Worm (Caenorhabditis elegans) whole organism, early embryonic: ENCODE measurements around the gene Y57G11C.1130.

ENCODE experiments used
- B0310.2 ChIP-seq: sonication (generic microtip); optimal IDR thresholded peaks from 2 replicates; lab custom pipeline; 2016; ENCODE audit warnings: mild to moderate bottlenecking, missing genetic modification characterization, missing compliant biosample characterization
- F13C5.2 ChIP-seq: sonication (generic microtip); optimal IDR thresholded peaks from 2 replicates; lab custom pipeline; 2017; ENCODE audit warnings: mild to moderate bottlenecking, missing genetic modification characterization, inconsistent platforms, missing compliant biosample characterization
- aly-1 ChIP-seq: sonication (generic microtip); optimal IDR thresholded peaks from 2 replicates; lab custom pipeline; 2016; ENCODE audit warnings: missing genetic modification characterization, missing compliant biosample characterization
- ama-1 ChIP-seq: fragments of 150-350 bp; optimal IDR thresholded peaks from 2 replicates; lab custom pipeline; 2014
- ceh-13 ChIP-seq: fragments of 200-800 bp; sonication (Bioruptor generic); optimal IDR thresholded peaks from 2 replicates; lab custom pipeline; 2018; ENCODE audit warnings: mild to moderate bottlenecking, missing genetic modification characterization, missing compliant biosample characterization
- ceh-36 ChIP-seq: sonication (generic microtip); optimal IDR thresholded peaks from 2 replicates; lab custom pipeline; 2016; ENCODE audit warnings: missing genetic modification characterization, inconsistent platforms, missing compliant biosample characterization
- ets-7 ChIP-seq: sonication (generic microtip); optimal IDR thresholded peaks from 2 replicates; lab custom pipeline; 2016; ENCODE audit warnings: missing genotype, missing genetic modification characterization, missing compliant biosample characterization
- flt-1 ChIP-seq: fragments of 200-800 bp; sonication (Bioruptor generic); IDR thresholded peaks from 2 replicates; pipeline ENCODE4 v1.3.6; 2022; ENCODE audit warnings: missing genetic modification characterization, missing compliant biosample characterization
- hmbx-1 ChIP-seq: sonication (generic microtip); optimal IDR thresholded peaks from 2 replicates; lab custom pipeline; 2016; ENCODE audit warnings: mild to moderate bottlenecking, missing genetic modification characterization, missing compliant biosample characterization
- hmg-4 ChIP-seq: fragments of 200-800 bp; sonication (Bioruptor generic); optimal IDR thresholded peaks from 2 replicates; lab custom pipeline; 2018; ENCODE audit warnings: mild to moderate bottlenecking, missing genetic modification characterization, missing compliant biosample characterization
- hnd-1 ChIP-seq: sonication (generic microtip); optimal IDR thresholded peaks from 2 replicates; lab custom pipeline; 2016; ENCODE audit warnings: missing genetic modification characterization, missing compliant biosample characterization
- pes-1 ChIP-seq: fragments of 200-800 bp; sonication (Bioruptor generic); IDR thresholded peaks from 2 replicates; pipeline ENCODE4 v1.3.6; 2022; ENCODE audit warnings: missing genetic modification reagents, missing genetic modification characterization, missing compliant biosample characterization
- scrt-1 ChIP-seq: fragments of 200-800 bp; sonication (Bioruptor generic); IDR thresholded peaks from 2 replicates; pipeline ENCODE4 v1.3.6; 2022; ENCODE audit warnings: missing genetic modification characterization, missing compliant biosample characterization
- sea-1 ChIP-seq: fragments of 200-800 bp; sonication (Bioruptor generic); conservative IDR thresholded peaks from 2 replicates; pipeline ENCODE4 v1.3.6; 2022; ENCODE audit warnings: missing genetic modification characterization, missing compliant biosample characterization
- tbx-11 ChIP-seq: fragments of 200-800 bp; sonication (Bioruptor generic); IDR thresholded peaks from 2 replicates; pipeline ENCODE4 v1.3.6; 2022; ENCODE audit warnings: missing genetic modification characterization, missing compliant biosample characterization
- tbx-37 ChIP-seq: fragments of 200-800 bp; sonication (Bioruptor generic); conservative IDR thresholded peaks from 2 replicates; pipeline ENCODE4 v1.3.6; 2022; ENCODE audit warnings: missing genetic modification reagents, missing genetic modification characterization, missing compliant biosample characterization
- tra-4 ChIP-seq: sonication (generic microtip); optimal IDR thresholded peaks from 2 replicates; lab custom pipeline; 2017; ENCODE audit warnings: missing genetic modification characterization, missing compliant biosample characterization

Gene Y57G11C.1130

ce11 chrIV:14800931-14801330, 18.6 kb downstream of the Y57G11C.1130 start:
- TF ChIP-seq tbx-11 (GFP tag; lab: Robert Waterston, UW) (no peak), ets-7 (no peak), tbx-37 (GFP tag; lab: Robert Waterston, UW) (no peak), scrt-1 (GFP tag; lab: Robert Waterston, UW) (no peak), pes-1 (no peak), B0310.2 (tag; lab: Kevin White, UChicago) (no peak), hmg-4 (no peak), tra-4 (tag; lab: Kevin White, UChicago) (no peak), aly-1 (tag; lab: Kevin White, UChicago) (no peak)

- TF ChIP-seq scrt-1 (GFP tag; lab: Robert Waterston, UW) (no peak), B0310.2 (tag; lab: Kevin White, UChicago) (no peak), F13C5.2 (tag; lab: Kevin White, UChicago) (no peak), ets-7 (no peak), tbx-11 (GFP tag; lab: Robert Waterston, UW) (no peak), tbx-37 (GFP tag; lab: Robert Waterston, UW) (no peak), hmg-4 (no peak), pes-1 (no peak), hnd-1 (tag; lab: Kevin White, UChicago) (no peak)
Observed at ce11 chrIV:14802316-14802715, 20.0 kb downstream of the Y57G11C.1130 start, which contains the start of gene Y57G11C.1142. Gene Y57G11C.1142, plus strand, starts transcription at chrIV:14802616.

DNA sequence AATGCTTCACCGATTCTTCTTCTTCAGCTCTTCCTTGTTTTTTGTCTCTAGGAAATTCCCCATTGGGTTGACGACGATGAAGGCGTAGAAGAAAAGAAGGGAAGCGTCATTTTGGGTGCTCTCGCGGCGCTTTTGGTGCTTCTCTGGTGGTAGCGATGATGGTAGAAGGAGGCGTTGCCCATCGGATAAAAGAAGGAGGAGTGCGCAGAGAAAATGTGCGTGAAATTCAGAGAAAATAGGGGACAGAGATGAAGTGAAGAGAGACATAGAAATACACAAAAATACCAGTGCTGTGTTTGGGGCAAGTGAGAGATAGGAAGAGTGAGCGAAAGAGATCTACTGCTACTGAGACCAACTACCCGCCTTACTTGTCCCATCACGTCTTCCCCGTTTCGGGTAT, 24.6 kb downstream of the Y57G11C.1130 start, which contains the start of gene oig-5:
TSS of gene oig-5 (plus strand) at position 301 of the 400 bp plus-strand sequence.
- TF ChIP-seq F13C5.2 (tag; lab: Kevin White, UChicago) = no peak
- TF ChIP-seq tbx-11 (GFP tag; lab: Robert Waterston, UW) = no peak
- TF ChIP-seq scrt-1 (GFP tag; lab: Robert Waterston, UW) = no peak
- TF ChIP-seq ceh-13 = no peak
- no peak for TF ChIP-seq flt-1 (GFP tag; lab: Robert Waterston, UW)
- TF ChIP-seq sea-1 = no peak
- TF ChIP-seq hnd-1 (tag; lab: Kevin White, UChicago) = no peak
- no peak for TF ChIP-seq B0310.2 (tag; lab: Kevin White, UChicago)
- no peak for TF ChIP-seq ama-1

ce11 chrIV:14816288-14816687, 34.0 kb downstream of the Y57G11C.1130 start, which contains the start of gene Y57G11C.46:
Gene Y57G11C.46, minus strand, starts transcription at chrIV:14816388.
- TF ChIP-seq flt-1 (GFP tag; lab: Robert Waterston, UW) (no peak), hmg-4 (no peak), B0310.2 (tag; lab: Kevin White, UChicago) (no peak), tra-4 (tag; lab: Kevin White, UChicago) (no peak), F13C5.2 (tag; lab: Kevin White, UChicago) (no peak), hnd-1 (tag; lab: Kevin White, UChicago) (no peak), scrt-1 (GFP tag; lab: Robert Waterston, UW) (no peak), pes-1 (no peak), hmbx-1 (no peak), sea-1 (no peak), tbx-11 (GFP tag; lab: Robert Waterston, UW) (no peak), tbx-37 (GFP tag; lab: Robert Waterston, UW) (no peak), ama-1 (no peak), ceh-36 (no peak), ets-7 (no peak), aly-1 (tag; lab: Kevin White, UChicago) (no peak)

- TF ChIP-seq ama-1 (peak; percentile 38), B0310.2 (tag; lab: Kevin White, UChicago) (no peak)
Observed at ce11 chrIV:14822267-14822666, 40.0 kb downstream of the Y57G11C.1130 start.

ce11 chrIV:14824201-14824600, 41.9 kb downstream of the Y57G11C.1130 start:
- TF ChIP-seq aly-1 (tag; lab: Kevin White, UChicago) (no peak), ama-1 (no peak), tbx-37 (GFP tag; lab: Robert Waterston, UW) (no peak), hmg-4 (no peak), B0310.2 (tag; lab: Kevin White, UChicago) (no peak), scrt-1 (GFP tag; lab: Robert Waterston, UW) (no peak), flt-1 (GFP tag; lab: Robert Waterston, UW) (no peak), tbx-11 (GFP tag; lab: Robert Waterston, UW) (no peak), hmbx-1 (no peak), tra-4 (tag; lab: Kevin White, UChicago) (no peak), sea-1 (no peak), hnd-1 (tag; lab: Kevin White, UChicago) (no peak)

DNA sequence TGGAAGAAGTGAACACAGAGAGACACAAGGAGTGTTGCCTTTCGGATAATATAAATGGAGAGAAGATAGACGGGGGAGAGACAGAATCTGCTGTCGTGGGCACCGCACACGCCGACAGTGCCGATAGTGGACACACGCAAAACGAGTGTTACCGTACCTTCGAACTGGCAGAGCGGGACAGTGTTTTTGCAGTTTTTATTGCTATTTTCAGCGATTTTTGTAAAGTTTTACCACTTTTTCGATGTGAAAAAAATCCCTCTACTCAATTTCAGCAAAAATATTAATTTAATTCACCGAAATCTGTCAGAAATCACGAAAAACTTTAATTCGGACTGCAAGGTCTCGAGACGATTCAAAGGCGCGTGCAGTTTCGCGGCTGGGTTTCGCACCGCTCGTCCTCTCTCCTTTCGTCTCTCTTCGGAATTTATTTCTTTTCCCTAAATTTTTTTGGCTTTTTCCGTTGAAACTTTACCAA, 42.6 kb downstream of the Y57G11C.1130 start, which contains the start of gene sec-61.A:
TSS of gene sec-61.A (minus strand) at position 387 of the 475 bp plus-strand sequence.
- TF ChIP-seq pes-1 (no peak), F13C5.2 (tag; lab: Kevin White, UChicago) (peak; percentile 57), hnd-1 (tag; lab: Kevin White, UChicago) (no peak), sea-1 (no peak), scrt-1 (GFP tag; lab: Robert Waterston, UW) (no peak), tbx-37 (GFP tag; lab: Robert Waterston, UW) (no peak), ceh-13 (no peak), ama-1 (no peak), hmg-4 (peak; percentile 59)

- no peak for TF ChIP-seq F13C5.2 (tag; lab: Kevin White, UChicago)
- no peak for TF ChIP-seq hmbx-1
- no peak for TF ChIP-seq aly-1 (tag; lab: Kevin White, UChicago)
- TF ChIP-seq ceh-13 = no peak
- no peak for TF ChIP-seq hnd-1 (tag; lab: Kevin White, UChicago)
- TF ChIP-seq ama-1 = no peak
- no peak for TF ChIP-seq pes-1
- no peak for TF ChIP-seq ceh-36
- TF ChIP-seq flt-1 (GFP tag; lab: Robert Waterston, UW) = no peak
- TF ChIP-seq sea-1 = no peak
- no peak for TF ChIP-seq scrt-1 (GFP tag; lab: Robert Waterston, UW)
- no peak for TF ChIP-seq tbx-37 (GFP tag; lab: Robert Waterston, UW)
- TF ChIP-seq tbx-11 (GFP tag; lab: Robert Waterston, UW) = no peak
- TF ChIP-seq B0310.2 (tag; lab: Kevin White, UChicago) = no peak
- TF ChIP-seq hmg-4 = no peak
- no peak for TF ChIP-seq tra-4 (tag; lab: Kevin White, UChicago)
- no peak for TF ChIP-seq ets-7
Observed at ce11 chrIV:14825379-14825778, 43.1 kb downstream of the Y57G11C.1130 start, which contains the start of gene rps-18. Gene rps-18, plus strand, starts transcription at chrIV:14825679.
